Worm (Caenorhabditis elegans) whole organism, L1 larva: Measurements from ENCODE around the gene lmd-3.
A peak's percentile ranks its signal among the peaks of the same experiment; 100 is the strongest.

Experiments
- C16A3.4 ChIP-seq: fragments of 150-350 bp; optimal IDR thresholded peaks from 2 replicates; lab custom pipeline; 2014; ENCODE audit warnings: missing biosample characterization, missing genetic modification characterization
- C34B4.2 ChIP-seq: sonication (generic microtip); optimal IDR thresholded peaks from 2 replicates; lab custom pipeline; 2017; ENCODE audit warnings: mild to moderate bottlenecking, missing genetic modification characterization, missing compliant biosample characterization
- Y116A8C.19 ChIP-seq: sonication (generic microtip); optimal IDR thresholded peaks from 2 replicates; lab custom pipeline; 2016; ENCODE audit warnings: missing compliant biosample characterization, missing genetic modification characterization, borderline replicate concordance
- aha-1 ChIP-seq: fragments of 150-350 bp; optimal IDR thresholded peaks from 2 replicates; lab custom pipeline; 2014; ENCODE audit warnings: missing biosample characterization, missing genetic modification characterization
- aly-2 ChIP-seq: fragments of 150-350 bp; optimal IDR thresholded peaks from 2 replicates; lab custom pipeline; 2014; ENCODE audit warnings: missing biosample characterization, missing genetic modification characterization
- blmp-1 ChIP-seq: fragments of 150-350 bp; optimal IDR thresholded peaks from 2 replicates; lab custom pipeline; 2014; ENCODE audit warnings: missing biosample characterization, missing genetic modification characterization
- ceh-82 ChIP-seq, 3 experiments: fragments of 150-350 bp in 1 of 3; sonication (generic microtip) in 2 of 3; optimal IDR thresholded peaks; 2 replicates each; lab custom pipeline; 2014 to 2017; ENCODE audit warnings: missing biosample characterization in 3 of 3, missing genetic modification characterization in 3 of 3
- ceh-88 ChIP-seq: fragments of 200-800 bp; sonication (Bioruptor generic); IDR thresholded peaks from 2 replicates; pipeline ENCODE4 v1.3.6; 2022; ENCODE audit warnings: missing genetic modification characterization, missing compliant biosample characterization
- ces-1 ChIP-seq: fragments of 150-350 bp; optimal IDR thresholded peaks from 2 replicates; lab custom pipeline; 2014; ENCODE audit warnings: missing biosample characterization, missing genetic modification reagents, missing genetic modification characterization
- dpl-1 ChIP-seq, 3 experiments: fragments of 150-350 bp in 2 of 3; sonication (generic microtip) in 1 of 3; optimal IDR thresholded peaks; 2 replicates each; lab custom pipeline; 2014 to 2017; ENCODE audit warnings: missing biosample characterization in 3 of 3, missing genetic modification characterization in 3 of 3, missing genetic modification reagents in 3 of 3
- dsc-1 ChIP-seq: sonication (generic microtip); optimal IDR thresholded peaks from 2 replicates; lab custom pipeline; 2016; ENCODE audit warnings: mild to moderate bottlenecking, missing genetic modification characterization, missing compliant biosample characterization
- efl-1 ChIP-seq, 4 experiments: fragments of 150-350 bp; optimal IDR thresholded peaks in 3 of 4; peaks in 1 of 4; 1 replicate in 1 of 4; 2 replicates in 3 of 4; lab custom pipeline; 2014; ENCODE audit warnings: missing biosample characterization in 2 of 4, missing genetic modification characterization in 2 of 4, missing genetic modification reagents in 2 of 4
- elt-2 ChIP-seq: sonication (generic microtip); optimal IDR thresholded peaks from 2 replicates; lab custom pipeline; 2016; ENCODE audit warnings: missing genetic modification characterization, mild to moderate bottlenecking, inconsistent platforms, missing compliant biosample characterization, missing genetic modification reagents
- elt-3 ChIP-seq, 6 experiments: fragments of 150-350 bp in 1 of 6; sonication (generic microtip); optimal IDR thresholded peaks; 2 replicates each; lab custom pipeline; 2017 to 2018; ENCODE audit warnings: missing biosample characterization in 6 of 6, missing genetic modification characterization in 6 of 6, inconsistent platforms in 1 of 6
- ets-5 ChIP-seq: fragments of 200-800 bp; sonication (Bioruptor generic); IDR thresholded peaks from 2 replicates; pipeline ENCODE4 v1.3.6; 2022; ENCODE audit warnings: missing genetic modification characterization, missing compliant biosample characterization
- fkh-10 ChIP-seq: sonication (generic microtip); optimal IDR thresholded peaks from 2 replicates; lab custom pipeline; 2017; ENCODE audit warnings: missing biosample characterization, missing genetic modification reagents, missing genetic modification characterization
- fkh-4 ChIP-seq: sonication (generic microtip); optimal IDR thresholded peaks from 2 replicates; lab custom pipeline; 2016; ENCODE audit warnings: missing compliant biosample characterization, missing genetic modification characterization, borderline replicate concordance
- fos-1 ChIP-seq: fragments of 150-350 bp; optimal IDR thresholded peaks from 2 replicates; lab custom pipeline; 2014; ENCODE audit warnings: missing biosample characterization, missing genetic modification characterization
- hlh-4 ChIP-seq: sonication (generic microtip); optimal IDR thresholded peaks from 2 replicates; lab custom pipeline; 2016; ENCODE audit warnings: mild to moderate bottlenecking, missing genetic modification characterization, missing compliant biosample characterization
- isw-1 ChIP-seq: fragments of 200-800 bp; sonication (Bioruptor generic); IDR thresholded peaks from 2 replicates; pipeline ENCODE4 v1.3.6; 2022; ENCODE audit warnings: missing genetic modification characterization, missing compliant biosample characterization
- lin-14 ChIP-seq: fragments of 200-800 bp; sonication (Bioruptor generic); optimal IDR thresholded peaks from 2 replicates; lab custom pipeline; 2018; ENCODE audit warnings: mild to moderate bottlenecking, missing genetic modification characterization, moderate library complexity, missing compliant biosample characterization
- lin-15B ChIP-seq: fragments of 150-350 bp; sonication (generic microtip); optimal IDR thresholded peaks from 3 replicates; lab custom pipeline; 2014; ENCODE audit warnings: missing biosample characterization, missing genetic modification characterization
- lin-35 ChIP-seq, 2 experiments: fragments of 150-350 bp; optimal IDR thresholded peaks; 2 replicates each; lab custom pipeline; 2014; ENCODE audit warnings: missing biosample characterization in 2 of 2, missing genetic modification characterization in 2 of 2, missing genetic modification reagents in 2 of 2
- lin-39 ChIP-seq: fragments of 150-350 bp; optimal IDR thresholded peaks from 2 replicates; lab custom pipeline; 2014; ENCODE audit warnings: missing biosample characterization, missing genetic modification reagents, missing genetic modification characterization
- lsy-2 ChIP-seq, 2 experiments: fragments of 150-350 bp; optimal IDR thresholded peaks; 2 replicates each; lab custom pipeline; 2014; ENCODE audit warnings: missing biosample characterization in 2 of 2, missing genetic modification characterization in 2 of 2
- mab-9 ChIP-seq: fragments of 200-800 bp; sonication (Bioruptor generic); IDR thresholded peaks from 2 replicates; pipeline ENCODE4 v1.3.6; 2022; ENCODE audit warnings: missing genetic modification reagents, missing genetic modification characterization, missing compliant biosample characterization
- mdl-1 ChIP-seq, 2 experiments: fragments of 150-350 bp; optimal IDR thresholded peaks; 2 replicates each; lab custom pipeline; 2014 to 2017; ENCODE audit warnings: missing biosample characterization in 2 of 2, missing genetic modification characterization in 2 of 2, inconsistent platforms in 1 of 2
- mef-2 ChIP-seq: fragments of 150-350 bp; optimal IDR thresholded peaks from 2 replicates; lab custom pipeline; 2014; ENCODE audit warnings: missing biosample characterization, missing genetic modification characterization
- mep-1 ChIP-seq: fragments of 150-350 bp; optimal IDR thresholded peaks from 2 replicates; lab custom pipeline; 2014; ENCODE audit warnings: missing biosample characterization, missing genetic modification characterization
- nhr-11 ChIP-seq: fragments of 150-350 bp; optimal IDR thresholded peaks from 2 replicates; lab custom pipeline; 2014; ENCODE audit warnings: missing biosample characterization, missing genetic modification characterization
- nhr-12 ChIP-seq: sonication (generic microtip); optimal IDR thresholded peaks from 2 replicates; lab custom pipeline; 2017; ENCODE audit warnings: missing biosample characterization, missing genetic modification characterization
- nhr-19 ChIP-seq: fragments of 200-800 bp; sonication (Bioruptor generic); conservative IDR thresholded peaks from 2 replicates; pipeline ENCODE4 v1.3.6; 2022; ENCODE audit warnings: missing genetic modification characterization, missing compliant biosample characterization
- nhr-20 ChIP-seq: sonication (generic microtip); optimal IDR thresholded peaks from 2 replicates; lab custom pipeline; 2016; ENCODE audit warnings: mild to moderate bottlenecking, missing genetic modification characterization, missing compliant biosample characterization
- nhr-28 ChIP-seq: fragments of 150-350 bp; optimal IDR thresholded peaks from 2 replicates; lab custom pipeline; 2014; ENCODE audit warnings: missing biosample characterization, missing genetic modification characterization
- nhr-47 ChIP-seq: sonication (generic microtip); optimal IDR thresholded peaks from 2 replicates; lab custom pipeline; 2016; ENCODE audit warnings: mild to moderate bottlenecking, missing genetic modification characterization, moderate library complexity, missing compliant biosample characterization
- nhr-71 ChIP-seq: sonication (generic microtip); optimal IDR thresholded peaks from 2 replicates; lab custom pipeline; 2016; ENCODE audit warnings: mild to moderate bottlenecking, missing genetic modification characterization, moderate library complexity, missing compliant biosample characterization
- nhr-85 ChIP-seq: sonication (generic microtip); peaks from one replicate; lab custom pipeline; 2016; ENCODE audit warnings: missing genetic modification characterization, inconsistent platforms, missing compliant biosample characterization
- snpc-4 ChIP-seq: fragments of 150-350 bp; optimal IDR thresholded peaks from 2 replicates; lab custom pipeline; 2014; ENCODE audit warnings: missing biosample characterization, missing genetic modification characterization
- snu-23 ChIP-seq: sonication (generic microtip); optimal IDR thresholded peaks from 2 replicates; lab custom pipeline; 2016; ENCODE audit warnings: missing genetic modification characterization, missing compliant biosample characterization
- sptf-1 ChIP-seq: fragments of 150-350 bp; optimal IDR thresholded peaks from 2 replicates; lab custom pipeline; 2014; ENCODE audit warnings: missing biosample characterization, missing genetic modification characterization
- sup-37 ChIP-seq: fragments of 200-800 bp; sonication (Bioruptor generic); optimal IDR thresholded peaks from 2 replicates; lab custom pipeline; 2018; ENCODE audit warnings: mild to moderate bottlenecking, missing genetic modification characterization, missing compliant biosample characterization
- tbx-2 ChIP-seq: sonication (generic microtip); optimal IDR thresholded peaks from 2 replicates; lab custom pipeline; 2016; ENCODE audit warnings: missing genetic modification characterization, missing compliant biosample characterization
- unc-130 ChIP-seq: fragments of 150-350 bp; optimal IDR thresholded peaks from 2 replicates; lab custom pipeline; 2017; ENCODE audit warnings: missing biosample characterization, missing genetic modification characterization, inconsistent platforms
- unc-30 ChIP-seq: sonication (generic microtip); optimal IDR thresholded peaks from 2 replicates; lab custom pipeline; 2017; ENCODE audit warnings: missing biosample characterization, missing genetic modification characterization
- unc-62 ChIP-seq: fragments of 150-350 bp; optimal IDR thresholded peaks from 2 replicates; lab custom pipeline; 2014; ENCODE audit warnings: missing biosample characterization, missing genetic modification reagents, missing genetic modification characterization
- unc-86 ChIP-seq: sonication (generic microtip); optimal IDR thresholded peaks from 2 replicates; lab custom pipeline; 2016; ENCODE audit warnings: missing genetic modification characterization, missing compliant biosample characterization
- unc-98 ChIP-seq: fragments of 200-800 bp; sonication (Bioruptor generic); IDR thresholded peaks from 2 replicates; pipeline ENCODE4 v1.3.6; 2022; ENCODE audit warnings: missing genetic modification characterization, missing compliant biosample characterization
- vab-15 ChIP-seq: sonication (generic microtip); optimal IDR thresholded peaks from 2 replicates; lab custom pipeline; 2017; ENCODE audit warnings: missing genotype, mild to moderate bottlenecking, missing genetic modification characterization, missing compliant biosample characterization
- xbp-1 ChIP-seq: sonication (generic microtip); optimal IDR thresholded peaks from 2 replicates; lab custom pipeline; 2016; ENCODE audit warnings: missing genetic modification characterization, missing compliant biosample characterization
- zip-4 ChIP-seq: fragments of 200-800 bp; sonication (Bioruptor generic); optimal IDR thresholded peaks from 2 replicates; lab custom pipeline; 2018; ENCODE audit warnings: mild to moderate bottlenecking, missing genetic modification characterization, moderate library complexity, missing compliant biosample characterization
- ztf-11 ChIP-seq, 2 experiments: sonication (generic microtip); optimal IDR thresholded peaks; 2 replicates each; lab custom pipeline; 2016 to 2017; ENCODE audit warnings: missing genetic modification characterization in 2 of 2, missing biosample characterization in 1 of 2, missing compliant biosample characterization in 1 of 2

lmd-3 gene

ce11 chrV:8465386-8465785 is 20.8 kb upstream of the lmd-3 start, which contains the start of gene mrps-2:
Gene mrps-2 (plus strand): TSS chrV:8465686.
- TF ChIP-seq Y116A8C.19 (tag; lab: Kevin White, UChicago) (no peak), fkh-4 (no peak), ztf-11 (tag; optimal IDR thresholded peaks at IDR 0.05; lab: Kevin White, UChicago) (no peak), unc-62 (no peak), lin-14 (GFP tag; lab: Kevin White, UChicago) (no peak), nhr-85 (tag; lab: Kevin White, UChicago) (peak; percentile 29)

- TF ChIP-seq lin-15B (tag; lab: Kevin White, UChicago) (peak; percentile 87), sptf-1 (tag; lab: Kevin White, UChicago) (no peak), C16A3.4 (peak; percentile 96), aly-2 (tag; lab: Kevin White, UChicago) (peak; percentile 84), ets-5 (GFP tag; lab: Robert Waterston, UW) (no peak), efl-1 (optimal IDR thresholded peaks at IDR 0.05; lab: Kevin White, UChicago) (peak; percentile 82 to 83), efl-1 (GFP tag; optimal IDR thresholded peaks at IDR 0.05 in 1 of 2; lab: Kevin White, UChicago) (peak; percentile 77 to 97), C34B4.2 (tag; lab: Kevin White, UChicago) (no peak), unc-30 (tag; lab: Kevin White, UChicago) (no peak), dpl-1 (GFP tag; optimal IDR thresholded peaks at IDR 0.05; lab: Kevin White, UChicago) (peak; percentile 73 to 83 (median 79)), tbx-2 (tag; lab: Kevin White, UChicago) (peak; percentile 80), elt-2 (tag; lab: Kevin White, UChicago) (peak; percentile 44), nhr-19 (GFP tag; lab: Robert Waterston, UW) (peak; percentile 82), fkh-10 (peak; percentile 54), nhr-20 (tag; lab: Kevin White, UChicago) (peak; percentile 88), nhr-11 (tag; lab: Kevin White, UChicago) (peak; percentile 46), nhr-85 (tag; lab: Kevin White, UChicago) (peak; percentile 79), aha-1 (tag; lab: Kevin White, UChicago) (no peak), unc-98 (GFP tag; lab: Robert Waterston, UW) (peak; percentile 24; the same call in 1 of the 2 replicates), lin-39 (tag; lab: Kevin White, UChicago) (peak; percentile 74), isw-1 (peak; percentile 74), lin-14 (GFP tag; lab: Kevin White, UChicago) (peak; percentile 86), lsy-2 (tag; optimal IDR thresholded peaks at IDR 0.05; lab: Kevin White, UChicago) (peak; percentile 89 to 93), elt-3 (tag; optimal IDR thresholded peaks at IDR 0.05; lab: Kevin White, UChicago) (peak in 2 of 6 experiments; percentile 82 to 88), snpc-4 (tag; lab: Kevin White, UChicago) (peak; percentile 85), fos-1 (tag; lab: Kevin White, UChicago) (peak; percentile 77), zip-4 (GFP tag; lab: Kevin White, UChicago) (peak; percentile 46), nhr-28 (tag; lab: Kevin White, UChicago) (no peak), xbp-1 (tag; lab: Kevin White, UChicago) (peak; percentile 81), mab-9 (GFP tag; lab: Robert Waterston, UW) (peak; percentile 36; the same call in 1 of the 2 replicates), blmp-1 (tag; lab: Kevin White, UChicago) (peak; percentile 81), nhr-12 (tag; lab: Kevin White, UChicago) (no peak), mdl-1 (tag; optimal IDR thresholded peaks at IDR 0.05; lab: Kevin White, UChicago) (peak in 1 of 2 experiments; percentile 50), sup-37 (GFP tag; lab: Kevin White, UChicago) (peak; percentile 11), mef-2 (tag; lab: Kevin White, UChicago) (no peak), dsc-1 (peak; percentile 74), ceh-82 (tag; optimal IDR thresholded peaks at IDR 0.05; lab: Kevin White, UChicago) (peak; percentile 79 to 87 (median 84)), nhr-47 (tag; lab: Kevin White, UChicago) (peak; percentile 88), unc-86 (tag; lab: Kevin White, UChicago) (peak; percentile 74), mep-1 (tag; lab: Kevin White, UChicago) (peak; percentile 93), nhr-71 (tag; lab: Kevin White, UChicago) (peak; percentile 91), ceh-88 (GFP tag; lab: Robert Waterston, UW) (peak; percentile 58; the same call in 1 of the 2 replicates), ces-1 (GFP tag; lab: Kevin White, UChicago) (peak; percentile 50), unc-130 (peak; percentile 80), lin-35 (GFP tag; optimal IDR thresholded peaks at IDR 0.05; lab: Kevin White, UChicago) (peak; percentile 83 to 89), hlh-4 (tag; lab: Kevin White, UChicago) (no peak), vab-15 (tag; lab: Kevin White, UChicago) (peak; percentile 39), snu-23 (GFP tag; lab: Kevin White, UChicago) (peak; percentile 94)
Measured at ce11 chrV:8462074-8462473, 17.5 kb upstream of the lmd-3 start, which contains the start of the genes dnj-22 and natc-1. Gene dnj-22 (minus strand): TSS chrV:8462120. Gene natc-1 (plus strand): TSS chrV:8462359.
